Fruit fly (Drosophila melanogaster) whole organism, embryonic: Measurements from ENCODE around the gene CG14258.

Source experiments
- CG10462 ChIP-seq: fragments of 200-800 bp; sonication (Bioruptor generic); optimal IDR thresholded peaks from 2 replicates; lab custom pipeline; 2016; ENCODE audit warnings: missing biosample characterization, missing genetic modification characterization
- CG10654 ChIP-seq: fragments of 200-800 bp; sonication (Bioruptor generic); optimal IDR thresholded peaks from 2 replicates; lab custom pipeline; 2016; ENCODE audit warnings: missing biosample characterization, missing genetic modification characterization
- CG11560 ChIP-seq: fragments of 200-800 bp; sonication (Bioruptor generic); IDR thresholded peaks from 3 replicates; pipeline ENCODE4 v1.3.6; 2022; ENCODE audit warnings: missing biosample characterization, missing genetic modification characterization
- CG13775 ChIP-seq: fragments of 200-800 bp; sonication (Bioruptor generic); optimal IDR thresholded peaks from 3 replicates; lab custom pipeline; 2017; ENCODE audit warnings: missing biosample characterization, mild to moderate bottlenecking, missing genetic modification characterization
- CG15696 ChIP-seq: fragments of 200-800 bp; sonication (Bioruptor generic); optimal IDR thresholded peaks from 2 replicates; lab custom pipeline; 2019; ENCODE audit warnings: missing biosample characterization, mild to moderate bottlenecking, missing genetic modification characterization, moderate library complexity
- Dll ChIP-seq: fragments of 200-800 bp; sonication (Bioruptor generic); IDR thresholded peaks from 4 replicates; pipeline ENCODE4 v1.3.6; 2022; ENCODE audit warnings: missing biosample characterization, missing genetic modification characterization; ENCODE audit not compliant: partially characterized antibody
- Hand ChIP-seq: fragments of 200-800 bp; sonication (Bioruptor generic); optimal IDR thresholded peaks from 2 replicates; lab custom pipeline; 2017; ENCODE audit warnings: mild to moderate bottlenecking, missing biosample characterization, missing genetic modification reagents, missing genetic modification characterization
- dimm ChIP-seq: fragments of 200-800 bp; sonication (Bioruptor generic); IDR thresholded peaks from 2 replicates; pipeline ENCODE4 v1.3.6; 2022; ENCODE audit warnings: missing biosample characterization, missing genetic modification characterization
- dpn ChIP-seq, 2 experiments: fragments of 200-800 bp; sonication (Bioruptor generic); optimal IDR thresholded peaks; 3 replicates each; lab custom pipeline; 2016; ENCODE audit warnings: missing biosample characterization in 2 of 2, missing genetic modification characterization in 2 of 2
- fd3F ChIP-seq: fragments of 200-800 bp; sonication (Bioruptor generic); optimal IDR thresholded peaks from 2 replicates; lab custom pipeline; 2018; ENCODE audit warnings: missing biosample characterization, mild to moderate bottlenecking, missing genetic modification characterization, moderate library complexity
- fru ChIP-seq: fragments of >200 bp; optimal IDR thresholded peaks from 2 replicates; lab custom pipeline; 2017
- gt ChIP-seq: fragments of 200-800 bp; sonication (Bioruptor generic); IDR thresholded peaks from 2 replicates; pipeline ENCODE4 v1.3.6; 2022; ENCODE audit warnings: missing biosample characterization, missing genetic modification characterization
- tio ChIP-seq: fragments of 200-800 bp; sonication (Bioruptor generic); optimal IDR thresholded peaks from 2 replicates; lab custom pipeline; 2017; ENCODE audit warnings: missing biosample characterization, missing genetic modification characterization, inconsistent platforms

DNA sequence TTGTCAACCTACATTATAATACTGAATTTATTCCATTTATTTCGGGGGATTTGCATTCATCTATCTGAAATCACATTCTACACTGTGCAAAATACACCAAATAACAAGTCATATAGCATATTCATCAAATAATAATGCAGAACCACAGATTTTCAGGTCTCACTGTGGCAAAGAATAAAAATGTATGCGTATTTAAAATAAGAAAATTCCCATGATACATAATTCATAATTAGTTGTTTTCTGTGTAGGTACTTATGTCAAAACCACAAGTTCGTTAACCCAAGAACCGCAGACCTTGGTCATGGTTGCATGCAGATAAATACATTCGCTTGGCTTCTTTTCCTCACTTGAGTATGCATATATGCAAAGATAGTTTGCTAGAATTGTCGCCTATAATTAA lies 680 bp upstream of the CG14258 start:
- TF ChIP-seq dimm (GFP tag; lab: Robert Waterston, UW) = no peak
- no peak for TF ChIP-seq tio
- no peak for TF ChIP-seq CG10462
- no peak for TF ChIP-seq fru (lab: Kevin White, UChicago)
- no peak for TF ChIP-seq Hand (GFP tag; lab: Kevin White, UChicago)
- TF ChIP-seq gt (GFP tag; lab: Robert Waterston, UW) = no peak
- TF ChIP-seq CG11560 (tag; lab: Robert Waterston, UW) = no peak
- TF ChIP-seq CG13775 (GFP tag; lab: Kevin White, UChicago) = no peak
- TF ChIP-seq Dll = no peak
- TF ChIP-seq fd3F = no peak
- no peak for TF ChIP-seq CG10654
- no peak for TF ChIP-seq CG15696 (tag; lab: Kevin White, UChicago)
- no peak for TF ChIP-seq dpn (GFP tag; optimal IDR thresholded peaks at IDR 0.05; lab: Kevin White, UChicago)
